Worm (Caenorhabditis elegans) whole organism, L1 larva: ENCODE results near the gene tbx-40.
A peak's percentile ranks its signal among the peaks of the same experiment; 100 is the strongest.

Experiments
- blmp-1 ChIP-seq: fragments of 150-350 bp; optimal IDR thresholded peaks from 2 replicates; lab custom pipeline; 2014; ENCODE audit warnings: missing biosample characterization, missing genetic modification characterization
- ceh-82 ChIP-seq, 3 experiments: fragments of 150-350 bp in 1 of 3; sonication (generic microtip) in 2 of 3; optimal IDR thresholded peaks; 2 replicates each; lab custom pipeline; 2014 to 2017; ENCODE audit warnings: missing biosample characterization in 3 of 3, missing genetic modification characterization in 3 of 3
- ces-1 ChIP-seq: fragments of 150-350 bp; optimal IDR thresholded peaks from 2 replicates; lab custom pipeline; 2014; ENCODE audit warnings: missing biosample characterization, missing genetic modification reagents, missing genetic modification characterization
- dsc-1 ChIP-seq: sonication (generic microtip); optimal IDR thresholded peaks from 2 replicates; lab custom pipeline; 2016; ENCODE audit warnings: mild to moderate bottlenecking, missing genetic modification characterization, missing compliant biosample characterization
- efl-1 ChIP-seq, 4 experiments: fragments of 150-350 bp; optimal IDR thresholded peaks in 3 of 4; peaks in 1 of 4; 1 replicate in 1 of 4; 2 replicates in 3 of 4; lab custom pipeline; 2014; ENCODE audit warnings: missing biosample characterization in 2 of 4, missing genetic modification characterization in 2 of 4, missing genetic modification reagents in 2 of 4
- efl-3 ChIP-seq: fragments of 200-800 bp; sonication (Bioruptor generic); optimal IDR thresholded peaks from 2 replicates; lab custom pipeline; 2018; ENCODE audit warnings: mild to moderate bottlenecking, missing genetic modification characterization, missing compliant biosample characterization
- egl-13 ChIP-seq: sonication (generic microtip); optimal IDR thresholded peaks from 2 replicates; lab custom pipeline; 2016; ENCODE audit warnings: missing genotype, missing genetic modification reagents, missing genetic modification characterization, missing compliant biosample characterization
- fkh-4 ChIP-seq: sonication (generic microtip); optimal IDR thresholded peaks from 2 replicates; lab custom pipeline; 2016; ENCODE audit warnings: missing compliant biosample characterization, missing genetic modification characterization, borderline replicate concordance
- hpl-2 ChIP-seq: fragments of 150-350 bp; optimal IDR thresholded peaks from 2 replicates; lab custom pipeline; 2014; ENCODE audit warnings: missing biosample characterization, missing genetic modification reagents, missing genetic modification characterization
- isw-1 ChIP-seq: fragments of 200-800 bp; sonication (Bioruptor generic); IDR thresholded peaks from 2 replicates; pipeline ENCODE4 v1.3.6; 2022; ENCODE audit warnings: missing genetic modification characterization, missing compliant biosample characterization
- nhr-12 ChIP-seq: sonication (generic microtip); optimal IDR thresholded peaks from 2 replicates; lab custom pipeline; 2017; ENCODE audit warnings: missing biosample characterization, missing genetic modification characterization
- nhr-20 ChIP-seq: sonication (generic microtip); optimal IDR thresholded peaks from 2 replicates; lab custom pipeline; 2016; ENCODE audit warnings: mild to moderate bottlenecking, missing genetic modification characterization, missing compliant biosample characterization
- nhr-71 ChIP-seq: sonication (generic microtip); optimal IDR thresholded peaks from 2 replicates; lab custom pipeline; 2016; ENCODE audit warnings: mild to moderate bottlenecking, missing genetic modification characterization, moderate library complexity, missing compliant biosample characterization
- nhr-90 ChIP-seq: sonication (generic microtip); optimal IDR thresholded peaks from 2 replicates; lab custom pipeline; 2016; ENCODE audit warnings: mild to moderate bottlenecking, missing genetic modification characterization, missing compliant biosample characterization; ENCODE audit not compliant: poor library complexity
- pax-3 ChIP-seq: fragments of 200-800 bp; sonication (Bioruptor generic); optimal IDR thresholded peaks from 2 replicates; lab custom pipeline; 2018; ENCODE audit warnings: mild to moderate bottlenecking, missing genetic modification characterization, moderate library complexity, missing compliant biosample characterization
- skn-1 ChIP-seq: fragments of 150-350 bp; optimal IDR thresholded peaks from 2 replicates; lab custom pipeline; 2014; ENCODE audit warnings: missing biosample characterization, missing genetic modification characterization
- snu-23 ChIP-seq: sonication (generic microtip); optimal IDR thresholded peaks from 2 replicates; lab custom pipeline; 2016; ENCODE audit warnings: missing genetic modification characterization, missing compliant biosample characterization
- tlp-1 ChIP-seq: fragments of 150-350 bp; optimal IDR thresholded peaks from 2 replicates; lab custom pipeline; 2014; ENCODE audit warnings: missing biosample characterization, missing genetic modification characterization
- unc-62 ChIP-seq: fragments of 150-350 bp; optimal IDR thresholded peaks from 2 replicates; lab custom pipeline; 2014; ENCODE audit warnings: missing biosample characterization, missing genetic modification reagents, missing genetic modification characterization

tbx-40 gene

ce11 chrIV:15289508-15289907 lies 38.5 kb downstream of the tbx-40 start:
- TF ChIP-seq nhr-90 (tag; lab: Kevin White, UChicago) (peak; percentile 30), skn-1 (tag; lab: Kevin White, UChicago) (no peak), nhr-20 (tag; lab: Kevin White, UChicago) (peak; percentile 6), efl-1 (optimal IDR thresholded peaks at IDR 0.05; lab: Kevin White, UChicago) (no peak), efl-1 (GFP tag; optimal IDR thresholded peaks at IDR 0.05 in 1 of 2; lab: Kevin White, UChicago) (peak in 1 of 2 experiments; percentile 91)
- TF ChIP-seq, all 84 proteins: peak for 3

DNA sequence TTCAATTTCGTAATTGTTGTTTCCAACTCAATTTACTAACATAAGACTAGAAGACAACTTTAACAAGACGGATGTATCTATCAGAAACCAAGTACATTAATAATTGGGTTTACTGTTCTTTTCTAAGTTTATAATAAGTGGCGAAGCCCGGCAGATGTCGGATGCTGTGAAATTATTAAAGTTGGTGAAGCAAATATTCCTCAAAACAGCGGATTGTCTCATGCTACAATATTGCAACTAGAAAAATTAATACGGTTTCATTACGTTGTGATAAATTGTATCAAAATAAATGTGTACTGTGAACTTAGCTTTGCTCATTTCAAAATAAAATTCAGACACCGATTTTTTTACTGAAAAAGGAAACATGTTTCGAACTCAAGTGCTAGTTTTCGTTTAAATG lies 44.4 kb downstream of the tbx-40 start:
- TF ChIP-seq isw-1 (no peak), efl-3 (GFP tag; lab: Kevin White, UChicago) (no peak), tlp-1 (tag; lab: Kevin White, UChicago) (no peak), nhr-12 (tag; lab: Kevin White, UChicago) (no peak), egl-13 (no peak), snu-23 (GFP tag; lab: Kevin White, UChicago) (no peak), nhr-71 (tag; lab: Kevin White, UChicago) (no peak), unc-62 (GFP tag; lab: Kevin White, UChicago) (no peak), pax-3 (tag; lab: Kevin White, UChicago) (no peak), ceh-82 (tag; optimal IDR thresholded peaks at IDR 0.05; lab: Kevin White, UChicago) (no peak), hpl-2 (GFP tag; lab: Kevin White, UChicago) (no peak)

DNA sequence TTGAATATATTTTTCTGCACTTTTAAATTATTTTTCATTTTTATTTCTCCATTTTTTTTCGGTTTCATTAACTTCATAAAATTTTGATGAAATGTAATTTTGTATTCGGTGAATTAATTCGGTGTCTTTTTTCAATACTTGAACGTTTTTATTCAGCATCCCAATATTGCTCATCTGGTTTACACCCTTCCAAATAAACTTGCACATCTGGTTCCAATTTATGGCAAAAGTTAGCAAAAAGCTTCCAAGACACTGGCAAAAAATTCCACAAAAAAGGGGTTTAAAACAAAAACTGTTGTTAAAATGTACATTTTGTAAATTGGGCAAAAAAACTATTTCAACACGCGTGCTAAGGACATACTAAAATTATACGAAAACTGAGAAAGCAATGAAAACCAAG lies 47.8 kb downstream of the tbx-40 start:
- TF ChIP-seq fkh-4 (tag; lab: Kevin White, UChicago) (peak; percentile 67), dsc-1 (tag; lab: Kevin White, UChicago) (peak; percentile 93), blmp-1 (tag; lab: Kevin White, UChicago) (no peak), ces-1 (no peak), efl-1 (optimal IDR thresholded peaks at IDR 0.05; lab: Kevin White, UChicago) (no peak), efl-1 (GFP tag; optimal IDR thresholded peaks at IDR 0.05 in 1 of 2; lab: Kevin White, UChicago) (no peak)
